Worm (Caenorhabditis elegans): ENCODE data around the gene hyl-2.

The hyl-2 gene

DNA sequence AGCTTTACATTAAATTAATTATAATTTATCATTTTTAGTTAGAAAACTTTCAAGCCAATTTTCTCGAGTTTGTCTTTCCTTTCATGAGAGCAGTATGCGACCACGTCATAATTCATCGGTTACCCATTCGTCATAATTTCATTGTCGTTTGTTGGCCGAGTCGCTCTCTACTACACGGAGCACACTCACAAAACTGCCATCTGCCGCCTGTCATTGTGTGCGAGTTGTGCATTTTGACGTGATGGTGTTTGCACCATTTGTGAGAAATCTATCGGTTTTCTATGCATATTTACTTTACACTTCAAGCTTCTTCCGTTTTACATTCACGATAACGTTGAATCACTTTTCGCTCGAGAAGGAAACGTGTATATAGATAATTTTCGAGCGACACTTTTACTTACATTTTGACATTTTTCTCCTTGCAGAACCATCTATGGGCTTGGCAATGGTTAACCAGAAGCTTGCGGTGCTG, 7.5 kb upstream of the hyl-2 start, which contains the start of gene dhhc-10 (continued):
- TF ChIP-seq cebp-1 (GFP tag; IDR thresholded peaks at IDR 0.05) (no peak), cebp-1 (tag; optimal IDR thresholded peaks at IDR 0.05) (peak; percentile 59), C17E4.6 (GFP tag; IDR thresholded peaks at IDR 0.05) (no peak), somi-1 (GFP tag; optimal IDR thresholded peaks at IDR 0.05) (no peak), let-607 (tag; optimal IDR thresholded peaks at IDR 0.05) (peak; percentile 88 to 91), mes-4 (tag; optimal IDR thresholded peaks at IDR 0.05) (no peak), unc-62 (GFP tag; optimal IDR thresholded peaks at IDR 0.05) (no peak), lin-54 (GFP tag; optimal IDR thresholded peaks at IDR 0.05) (peak; percentile 8), K12H6.12 (tag; optimal IDR thresholded peaks at IDR 0.05) (no peak), rec-8 (tag; optimal IDR thresholded peaks at IDR 0.05) (no peak), hlh-26 (GFP tag; conservative IDR thresholded peaks at IDR 0.05) (no peak), nfya-1 (tag; optimal IDR thresholded peaks at IDR 0.05; ENCODE audit: borderline replicate concordance, insufficient read depth) (no peak), let-526 (GFP tag; IDR thresholded peaks at IDR 0.05) (no peak), mel-28 (tag; optimal IDR thresholded peaks at IDR 0.05; ENCODE audit: borderline replicate concordance) (no peak)

DNA sequence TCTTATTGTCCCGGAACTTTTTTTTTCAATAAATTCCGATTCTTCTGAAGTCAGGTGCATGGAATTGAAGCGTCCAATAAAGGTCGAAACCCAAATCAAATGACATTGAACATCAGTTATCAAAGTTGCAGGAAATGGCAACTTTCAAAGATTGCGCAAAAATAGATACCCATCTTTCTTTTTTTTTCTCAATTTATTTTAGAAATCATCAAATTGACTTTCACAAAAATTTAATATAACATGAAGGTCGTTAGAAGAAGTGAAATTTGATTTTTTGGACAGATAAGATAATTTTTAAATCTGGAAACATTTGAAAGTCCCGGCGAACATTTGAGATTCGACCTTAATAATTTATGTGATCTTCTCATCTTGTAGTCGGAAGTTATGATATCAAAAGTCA, 6.4 kb upstream of the hyl-2 start:
- no peak for TF ChIP-seq hmg-20 (GFP tag; IDR thresholded peaks at IDR 0.05)
- no peak for TF ChIP-seq unc-130 (GFP tag; optimal IDR thresholded peaks at IDR 0.05)
- TF ChIP-seq madf-3 (GFP tag; IDR thresholded peaks at IDR 0.05), result no peak
- no peak for TF ChIP-seq lin-40 (tag; optimal IDR thresholded peaks at IDR 0.05)
- no peak for TF ChIP-seq unc-62 (GFP tag; optimal IDR thresholded peaks at IDR 0.05)
- no peak for TF ChIP-seq zfh-2 (GFP tag; conservative IDR thresholded peaks at IDR 0.05)
- no peak for TF ChIP-seq nhr-90 (tag; optimal IDR thresholded peaks at IDR 0.05)
- no peak for TF ChIP-seq attf-5 (GFP tag; optimal IDR thresholded peaks at IDR 0.05)
- no peak for TF ChIP-seq F52B5.7 (tag; optimal IDR thresholded peaks at IDR 0.05)
- no peak for TF ChIP-seq ztf-3 (GFP tag; optimal IDR thresholded peaks at IDR 0.05)
- no peak for TF ChIP-seq let-526 (GFP tag; IDR thresholded peaks at IDR 0.05)

DNA sequence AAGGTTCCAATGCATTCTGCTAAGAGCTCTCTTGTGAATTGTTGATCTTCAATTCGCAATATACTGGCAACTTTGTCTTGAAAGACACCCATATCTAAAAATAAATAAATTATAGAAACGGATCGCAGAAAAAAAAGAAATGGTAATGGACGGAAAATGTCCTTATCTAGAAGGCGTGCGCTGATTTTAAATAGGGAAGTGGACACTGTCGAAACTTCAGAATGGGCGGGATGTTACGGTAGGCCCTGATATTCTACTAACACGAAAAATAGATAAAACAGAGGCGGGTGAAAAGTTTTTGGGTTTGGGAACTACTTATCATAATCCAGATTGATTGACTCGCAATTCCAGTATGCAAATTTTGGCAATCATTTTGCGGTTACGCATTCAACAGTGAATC, 5.6 kb upstream of the hyl-2 start, which contains the start of gene aqp-8:
Gene aqp-8, minus strand, starts transcription at position 101 of the 400 bp plus-strand sequence.
- TF ChIP-seq C17E4.6 (GFP tag; IDR thresholded peaks at IDR 0.05), result no peak
- TF ChIP-seq atf-7 (tag; optimal IDR thresholded peaks at IDR 0.05), result no peak
- no peak for TF ChIP-seq nhr-27 (tag; optimal IDR thresholded peaks at IDR 0.05)
- no peak for TF ChIP-seq attf-5 (GFP tag; optimal IDR thresholded peaks at IDR 0.05)
- TF ChIP-seq D2030.7 (GFP tag; IDR thresholded peaks at IDR 0.05), result no peak
- TF ChIP-seq lin-40 (tag; optimal IDR thresholded peaks at IDR 0.05), result no peak
- no peak for TF ChIP-seq egl-18 (GFP tag; IDR thresholded peaks at IDR 0.05)
- TF ChIP-seq sptf-2 (GFP tag; optimal IDR thresholded peaks at IDR 0.05), result no peak
- TF ChIP-seq B0019.2 (GFP tag; conservative IDR thresholded peaks at IDR 0.05), result no peak
- no peak for TF ChIP-seq let-526 (GFP tag; IDR thresholded peaks at IDR 0.05)
- TF ChIP-seq ztf-25 (GFP tag; IDR thresholded peaks at IDR 0.05), result no peak
- TF ChIP-seq hmg-20 (GFP tag; IDR thresholded peaks at IDR 0.05), result no peak
- TF ChIP-seq ceh-79 (tag; optimal IDR thresholded peaks at IDR 0.05), result no peak
- no peak for TF ChIP-seq B0035.1 (tag; optimal IDR thresholded peaks at IDR 0.05)
- TF ChIP-seq madf-8 (GFP tag; conservative IDR thresholded peaks at IDR 0.05), result no peak
- no peak for TF ChIP-seq F55B11.4 (tag; optimal IDR thresholded peaks at IDR 0.05; ENCODE audit: borderline replicate concordance, insufficient read depth)
- no peak for TF ChIP-seq gei-17 (GFP tag; optimal IDR thresholded peaks at IDR 0.05)
- TF ChIP-seq Y56A3A.18 (GFP tag; IDR thresholded peaks at IDR 0.05), result no peak
- no peak for TF ChIP-seq lsl-1 (GFP tag; optimal IDR thresholded peaks at IDR 0.05)
